Fruit fly (Drosophila melanogaster) whole organism, embryonic: ENCODE measurements around the gene Dmtn.

Source experiments
- ATbp ChIP-seq: fragments of 200-800 bp; sonication (Bioruptor generic); optimal IDR thresholded peaks from 2 replicates; lab custom pipeline; 2017; ENCODE audit warnings: missing biosample characterization, mild to moderate bottlenecking, missing genetic modification characterization, missing genetic modification reagents
- Antp ChIP-seq: fragments of 200-800 bp; sonication (Bioruptor generic); optimal IDR thresholded peaks from 3 replicates; lab custom pipeline; 2016; ENCODE audit warnings: missing biosample characterization, missing genetic modification characterization
- Bgb ChIP-seq: fragments of 200-800 bp; sonication (Bioruptor generic); IDR thresholded peaks from 2 replicates; pipeline ENCODE4 v1.3.6; 2022; ENCODE audit warnings: missing biosample characterization, missing genetic modification characterization; ENCODE audit not compliant: partially characterized antibody
- CG10654 ChIP-seq: fragments of 200-800 bp; sonication (Bioruptor generic); optimal IDR thresholded peaks from 2 replicates; lab custom pipeline; 2016; ENCODE audit warnings: missing biosample characterization, missing genetic modification characterization
- CG11093 ChIP-seq: fragments of 200-800 bp; sonication (Bioruptor generic); IDR thresholded peaks from 3 replicates; pipeline ENCODE4 v1.3.6; 2022; ENCODE audit warnings: missing biosample characterization, missing genetic modification characterization
- CG11398 ChIP-seq: fragments of 200-800 bp; sonication (Bioruptor generic); optimal IDR thresholded peaks from 2 replicates; lab custom pipeline; 2016; ENCODE audit warnings: missing biosample characterization, missing genetic modification characterization
- CG12236 ChIP-seq: fragments of 200-800 bp; sonication (Bioruptor generic); optimal IDR thresholded peaks from 2 replicates; lab custom pipeline; 2016; ENCODE audit warnings: missing biosample characterization, missing genetic modification characterization
- CG12391 ChIP-seq: fragments of 200-800 bp; sonication (Bioruptor generic); optimal IDR thresholded peaks from 3 replicates; lab custom pipeline; 2018; ENCODE audit warnings: missing biosample characterization, mild to moderate bottlenecking, missing genetic modification characterization, moderate library complexity
- CG13296 ChIP-seq: fragments of 200-800 bp; sonication (Bioruptor generic); optimal IDR thresholded peaks from 3 replicates; lab custom pipeline; 2018; ENCODE audit warnings: missing biosample characterization, mild to moderate bottlenecking, missing genetic modification characterization
- CG15073 ChIP-seq: fragments of 200-800 bp; sonication (Bioruptor generic); optimal IDR thresholded peaks from 2 replicates; lab custom pipeline; 2016; ENCODE audit warnings: missing biosample characterization, missing genetic modification characterization
- CG15269 ChIP-seq: fragments of 200-800 bp; sonication (Bioruptor generic); optimal IDR thresholded peaks from 2 replicates; lab custom pipeline; 2018; ENCODE audit warnings: missing biosample characterization, mild to moderate bottlenecking, missing genetic modification characterization, moderate library complexity
- CG16779 ChIP-seq: fragments of 200-800 bp; sonication (Bioruptor generic); IDR thresholded peaks from 2 replicates; pipeline ENCODE4 v1.3.6; 2022; ENCODE audit warnings: missing biosample characterization, missing genetic modification characterization
- CG2875 ChIP-seq: fragments of 200-800 bp; sonication (Bioruptor generic); optimal IDR thresholded peaks from 2 replicates; lab custom pipeline; 2017; ENCODE audit warnings: missing biosample characterization, mild to moderate bottlenecking, missing genetic modification characterization, missing genetic modification reagents
- CG4707 ChIP-seq: fragments of 200-800 bp; sonication (Bioruptor generic); optimal IDR thresholded peaks from 2 replicates; lab custom pipeline; 2018; ENCODE audit warnings: missing biosample characterization, mild to moderate bottlenecking, missing genetic modification characterization, moderate library complexity
- CG5180 ChIP-seq: fragments of 200-800 bp; sonication (Bioruptor generic); optimal IDR thresholded peaks from 3 replicates; lab custom pipeline; 2017; ENCODE audit warnings: missing biosample characterization, missing genetic modification characterization, mild to moderate bottlenecking, moderate library complexity, missing genetic modification reagents
- CG6813 ChIP-seq: fragments of 200-800 bp; sonication (Bioruptor generic); optimal IDR thresholded peaks from 2 replicates; lab custom pipeline; 2017; ENCODE audit warnings: missing biosample characterization, missing genetic modification characterization, mild to moderate bottlenecking, moderate library complexity, missing genetic modification reagents
- CG7357 ChIP-seq: fragments of 200-800 bp; sonication (Bioruptor generic); IDR thresholded peaks from 3 replicates; pipeline ENCODE4 v1.3.6; 2022; ENCODE audit warnings: missing biosample characterization, missing genetic modification characterization
- CG7839 ChIP-seq: fragments of 200-800 bp; sonication (Bioruptor generic); optimal IDR thresholded peaks from 3 replicates; lab custom pipeline; 2018; ENCODE audit warnings: missing biosample characterization, mild to moderate bottlenecking, missing genetic modification characterization, moderate library complexity
- CG9727 ChIP-seq: fragments of 200-800 bp; sonication (Bioruptor generic); optimal IDR thresholded peaks from 3 replicates; lab custom pipeline; 2017; ENCODE audit warnings: missing biosample characterization, mild to moderate bottlenecking, missing genetic modification characterization
- CG9876 ChIP-seq: fragments of 200-800 bp; sonication (Bioruptor generic); optimal IDR thresholded peaks from 2 replicates; lab custom pipeline; 2016; ENCODE audit warnings: missing biosample characterization, missing genetic modification characterization
- Chrac-16 ChIP-seq: fragments of 200-800 bp; sonication (Bioruptor generic); optimal IDR thresholded peaks from 3 replicates; lab custom pipeline; 2016; ENCODE audit warnings: missing biosample characterization, missing genetic modification characterization
- Dref ChIP-seq: fragments of 200-800 bp; sonication (Bioruptor generic); IDR thresholded peaks from 2 replicates; pipeline ENCODE4 v1.3.6; 2022; ENCODE audit warnings: missing biosample characterization, missing genetic modification characterization
- ERR ChIP-seq: fragments of 200-800 bp; sonication (Bioruptor generic); optimal IDR thresholded peaks from 2 replicates; lab custom pipeline; 2016; ENCODE audit warnings: missing biosample characterization, missing genetic modification characterization
- Elba2 ChIP-seq: fragments of 200-800 bp; sonication (Bioruptor generic); optimal IDR thresholded peaks from 3 replicates; lab custom pipeline; 2016; ENCODE audit warnings: missing biosample characterization, missing genetic modification characterization
- HLH4C ChIP-seq: fragments of 200-800 bp; sonication (Bioruptor generic); IDR thresholded peaks from 3 replicates; pipeline ENCODE4 v1.3.6; 2022; ENCODE audit warnings: missing biosample characterization, missing genetic modification characterization; ENCODE audit not compliant: partially characterized antibody
- HmgZ ChIP-seq: fragments of 200-800 bp; sonication (Bioruptor generic); optimal IDR thresholded peaks from 2 replicates; lab custom pipeline; 2018; ENCODE audit warnings: missing biosample characterization, mild to moderate bottlenecking, missing genetic modification characterization
- Med ChIP-seq: fragments of 200-800 bp; sonication (Bioruptor generic); peaks from one replicate; lab custom pipeline; 2016; ENCODE audit warnings: missing biosample characterization, missing genetic modification characterization, mild to moderate bottlenecking, inconsistent platforms, moderate library complexity
- Nf-YB ChIP-seq: fragments of 200-800 bp; sonication (Bioruptor generic); optimal IDR thresholded peaks from 3 replicates; lab custom pipeline; 2019; ENCODE audit warnings: missing biosample characterization, mild to moderate bottlenecking, missing genetic modification characterization, moderate library complexity
- Poxn ChIP-seq: fragments of 200-800 bp; sonication (Bioruptor generic); IDR thresholded peaks from 2 replicates; pipeline ENCODE4 v1.3.6; 2022; ENCODE audit warnings: missing biosample characterization, missing genetic modification characterization
- Ptx1 ChIP-seq: fragments of 200-800 bp; sonication (Bioruptor generic); IDR thresholded peaks from 2 replicates; pipeline ENCODE4 v1.3.6; 2022; ENCODE audit warnings: missing biosample characterization, missing genetic modification characterization
- Rx ChIP-seq: fragments of 200-800 bp; sonication (Bioruptor generic); IDR thresholded peaks from 2 replicates; pipeline ENCODE4 v1.3.6; 2022; ENCODE audit warnings: missing biosample characterization, missing genetic modification characterization
- Sin3A ChIP-seq: fragments of >200 bp; optimal IDR thresholded peaks from 2 replicates; lab custom pipeline; 2018
- Six4 ChIP-seq: fragments of 200-800 bp; sonication (Bioruptor generic); optimal IDR thresholded peaks from 2 replicates; lab custom pipeline; 2016; ENCODE audit warnings: missing biosample characterization, missing genetic modification characterization
- Spps ChIP-seq: fragments of 200-800 bp; sonication (Bioruptor generic); optimal IDR thresholded peaks from 2 replicates; lab custom pipeline; 2018; ENCODE audit warnings: missing biosample characterization, mild to moderate bottlenecking, missing genetic modification characterization
- Stat92E ChIP-seq, 3 experiments: fragments of >200 bp in 2 of 3; fragments of 200-800 bp in 1 of 3; sonication (Bioruptor generic) in 1 of 3; optimal IDR thresholded peaks; 2 replicates each; lab custom pipeline; 2017 to 2019; ENCODE audit warnings: missing biosample characterization in 3 of 3, missing genetic modification characterization in 3 of 3, mild to moderate bottlenecking in 1 of 3, moderate library complexity in 1 of 3
- br ChIP-seq: fragments of >200 bp; optimal IDR thresholded peaks from 2 replicates; lab custom pipeline; 2017
- cg ChIP-seq: fragments of 200-800 bp; sonication (Bioruptor generic); optimal IDR thresholded peaks from 3 replicates; lab custom pipeline; 2019; ENCODE audit warnings: missing biosample characterization, mild to moderate bottlenecking, missing genetic modification characterization, moderate library complexity
- chm ChIP-seq: fragments of 200-800 bp; sonication (Bioruptor generic); IDR thresholded peaks from 2 replicates; pipeline ENCODE4 v1.3.6; 2022; ENCODE audit warnings: missing biosample characterization, missing genetic modification characterization
- dan ChIP-seq: fragments of 200-800 bp; sonication (Bioruptor generic); IDR thresholded peaks from 2 replicates; pipeline ENCODE4 v1.3.6; 2022; ENCODE audit warnings: missing biosample characterization, missing genetic modification characterization
- disco-r ChIP-seq: fragments of 200-800 bp; sonication (Bioruptor generic); optimal IDR thresholded peaks from 2 replicates; lab custom pipeline; 2016; ENCODE audit warnings: missing biosample characterization, missing genetic modification characterization
- gem ChIP-seq: fragments of 200-800 bp; sonication (Bioruptor generic); optimal IDR thresholded peaks from 2 replicates; lab custom pipeline; 2019; ENCODE audit warnings: missing biosample characterization, mild to moderate bottlenecking, missing genetic modification characterization, moderate library complexity
- gsb-n ChIP-seq: fragments of 200-800 bp; sonication (Bioruptor generic); optimal IDR thresholded peaks from 3 replicates; lab custom pipeline; 2018; ENCODE audit warnings: missing biosample characterization, mild to moderate bottlenecking, missing genetic modification characterization
- hbn ChIP-seq: fragments of 200-800 bp; sonication (Bioruptor generic); IDR thresholded peaks from 2 replicates; pipeline ENCODE4 v1.3.6; 2022; ENCODE audit warnings: missing biosample characterization, missing genetic modification characterization; ENCODE audit not compliant: partially characterized antibody
- kay ChIP-seq: fragments of 200-800 bp; sonication (Bioruptor generic); optimal IDR thresholded peaks from 2 replicates; lab custom pipeline; 2016; ENCODE audit warnings: missing biosample characterization, missing genetic modification characterization
- mirr ChIP-seq: fragments of 200-800 bp; sonication (Bioruptor generic); optimal IDR thresholded peaks from 3 replicates; lab custom pipeline; 2018; ENCODE audit warnings: missing biosample characterization, mild to moderate bottlenecking, missing genetic modification characterization
- pnt ChIP-seq: fragments of 200-800 bp; sonication (Bioruptor generic); optimal IDR thresholded peaks from 3 replicates; lab custom pipeline; 2016; ENCODE audit warnings: missing biosample characterization, missing genetic modification characterization
- psq ChIP-seq: fragments of 200-800 bp; sonication (Bioruptor generic); optimal IDR thresholded peaks from 2 replicates; lab custom pipeline; 2017; ENCODE audit warnings: missing biosample characterization, missing genetic modification characterization
- row ChIP-seq: fragments of 200-800 bp; sonication (Bioruptor generic); IDR thresholded peaks from 3 replicates; pipeline ENCODE4 v1.3.6; 2022; ENCODE audit warnings: missing biosample characterization, missing genetic modification characterization
- sim ChIP-seq: fragments of 200-800 bp; sonication (Bioruptor generic); IDR thresholded peaks from 2 replicates; pipeline ENCODE4 v1.3.6; 2022; ENCODE audit warnings: missing biosample characterization, missing genetic modification characterization
- sug ChIP-seq: fragments of 200-800 bp; optimal IDR thresholded peaks from 2 replicates; lab custom pipeline; 2019; ENCODE audit warnings: missing biosample characterization, mild to moderate bottlenecking, missing genetic modification characterization, moderate library complexity
- zen ChIP-seq: fragments of 200-800 bp; sonication (Bioruptor generic); optimal IDR thresholded peaks from 3 replicates; lab custom pipeline; 2018; ENCODE audit warnings: missing biosample characterization, mild to moderate bottlenecking, missing genetic modification characterization, moderate library complexity
- zfh2 ChIP-seq: fragments of 200-800 bp; sonication (Bioruptor generic); optimal IDR thresholded peaks from 2 replicates; lab custom pipeline; 2016; ENCODE audit warnings: missing biosample characterization, missing genetic modification characterization

Gene Dmtn

dm6 chr3R:6345814-6346213, 59.9 kb downstream of the Dmtn start, which contains the start of the genes SmD2 and CG18048 (continued):
- TF ChIP-seq ATbp = no peak
- no peak for TF ChIP-seq chm (GFP tag; lab: Robert Waterston, UW)
- no peak for TF ChIP-seq Spps (tag; lab: Kevin White, UChicago)
- no peak for TF ChIP-seq Ptx1 (GFP tag; lab: Robert Waterston, UW)
- no peak for TF ChIP-seq CG6813 (GFP tag; lab: Kevin White, UChicago)
- TF ChIP-seq kay (GFP tag; lab: Kevin White, UChicago) = no peak
- no peak for TF ChIP-seq CG12236
- no peak for TF ChIP-seq Rx (GFP tag; lab: Robert Waterston, UW)
- no peak for TF ChIP-seq cg (GFP tag; lab: Kevin White, UChicago)
- no peak for TF ChIP-seq Poxn (GFP tag; lab: Robert Waterston, UW)
- TF ChIP-seq Sin3A (lab: Kevin White, UChicago) = peak; percentile 90
- TF ChIP-seq CG10654 (GFP tag; lab: Kevin White, UChicago) = no peak
- peak; percentile 91 for TF ChIP-seq Elba2 (GFP tag; lab: Kevin White, UChicago)
- TF ChIP-seq HLH4C (GFP tag; lab: Robert Waterston, UW) = peak; percentile 72
- no peak for TF ChIP-seq CG16779 (GFP tag; lab: Robert Waterston, UW)
- no peak for TF ChIP-seq psq (GFP tag; lab: Kevin White, UChicago)
- peak; percentile 52 for TF ChIP-seq HmgZ (tag; lab: Kevin White, UChicago)
- no peak for TF ChIP-seq CG9876 (GFP tag; lab: Kevin White, UChicago)
- TF ChIP-seq mirr (GFP tag; lab: Kevin White, UChicago) = no peak
- TF ChIP-seq CG15269 (tag; lab: Kevin White, UChicago) = no peak
- peak; percentile 40 for TF ChIP-seq sug (tag; lab: Kevin White, UChicago)
- peak; percentile 13 for TF ChIP-seq zfh2 (GFP tag; lab: Kevin White, UChicago)
- TF ChIP-seq zen (tag; lab: Kevin White, UChicago) = no peak
- TF ChIP-seq CG12391 = peak; percentile 44
- TF ChIP-seq Med (GFP tag; lab: Kevin White, UChicago) = peak; percentile 10
- TF ChIP-seq Chrac-16 (GFP tag; lab: Kevin White, UChicago) = peak; percentile 5
- no peak for TF ChIP-seq pnt (GFP tag; lab: Kevin White, UChicago)
- TF ChIP-seq Nf-YB (GFP tag; lab: Kevin White, UChicago) = no peak
- TF ChIP-seq disco-r (GFP tag; lab: Kevin White, UChicago) = no peak
- no peak for TF ChIP-seq br (lab: Kevin White, UChicago)
- TF ChIP-seq Dref = peak; percentile 31
- TF ChIP-seq row (GFP tag; lab: Robert Waterston, UW) = peak; percentile 83
- TF ChIP-seq CG11398 (GFP tag; lab: Kevin White, UChicago) = no peak
- TF ChIP-seq CG5180 (GFP tag; lab: Kevin White, UChicago) = no peak
- no peak for TF ChIP-seq CG13296
- peak; percentile 65 for TF ChIP-seq hbn (GFP tag; lab: Robert Waterston, UW)
- no peak for TF ChIP-seq CG15073 (GFP tag; lab: Kevin White, UChicago)
- no peak for TF ChIP-seq gsb-n
- TF ChIP-seq CG4707 (GFP tag; lab: Kevin White, UChicago) = no peak
- TF ChIP-seq CG11093 (GFP tag; lab: Robert Waterston, UW) = no peak
- no peak for TF ChIP-seq CG2875 (GFP tag; lab: Kevin White, UChicago)
- no peak for TF ChIP-seq CG7357 (GFP tag; lab: Robert Waterston, UW)
- TF ChIP-seq Antp (GFP tag; lab: Kevin White, UChicago) = no peak
- peak; percentile 46 for TF ChIP-seq gem (tag; lab: Kevin White, UChicago)
- TF ChIP-seq dan (GFP tag; lab: Robert Waterston, UW) = no peak
- TF ChIP-seq Six4 (GFP tag; lab: Kevin White, UChicago) = no peak
- no peak for TF ChIP-seq ERR
- no peak for TF ChIP-seq CG7839 (tag; lab: Kevin White, UChicago)
- no peak for TF ChIP-seq sim (GFP tag; lab: Robert Waterston, UW)
- peak; percentile 71 for TF ChIP-seq Bgb (GFP tag; lab: Robert Waterston, UW)
- TF ChIP-seq CG9727 (GFP tag; lab: Kevin White, UChicago) = peak; percentile 14
- no peak for TF ChIP-seq Stat92E (GFP tag; optimal IDR thresholded peaks at IDR 0.05; lab: Kevin White, UChicago)
